Fruit fly (Drosophila melanogaster) whole organism, embryonic: ENCODE results near the gene Atg8b.
A peak's percentile ranks its signal among the peaks of the same experiment; 100 is the strongest.

ENCODE experiments used
- B-H2 ChIP-seq: fragments of 200-800 bp; sonication (Bioruptor generic); optimal IDR thresholded peaks from 2 replicates; lab custom pipeline; 2018; ENCODE audit warnings: missing biosample characterization, mild to moderate bottlenecking, missing genetic modification characterization
- CG10565 ChIP-seq: fragments of 200-800 bp; sonication (Bioruptor generic); optimal IDR thresholded peaks from 3 replicates; lab custom pipeline; 2016; ENCODE audit warnings: missing biosample characterization, mild to moderate bottlenecking, missing genetic modification characterization
- CG10959 ChIP-seq: fragments of 200-800 bp; sonication (Bioruptor generic); IDR thresholded peaks from 2 replicates; pipeline ENCODE4 v1.3.6; 2022; ENCODE audit warnings: missing biosample characterization, missing genetic modification characterization
- CG12104 ChIP-seq: fragments of 200-800 bp; sonication (Bioruptor generic); optimal IDR thresholded peaks from 3 replicates; lab custom pipeline; 2016; ENCODE audit warnings: missing biosample characterization, missing genetic modification characterization
- CG14965 ChIP-seq: fragments of 200-800 bp; sonication (Bioruptor generic); optimal IDR thresholded peaks from 2 replicates; lab custom pipeline; 2016; ENCODE audit warnings: missing biosample characterization, missing genetic modification characterization, borderline replicate concordance
- CG15514 ChIP-seq: fragments of 200-800 bp; sonication (Bioruptor generic); optimal IDR thresholded peaks from 3 replicates; lab custom pipeline; 2017; ENCODE audit warnings: missing biosample characterization, missing genetic modification characterization, mild to moderate bottlenecking, moderate library complexity, missing genetic modification reagents
- CG2199 ChIP-seq: fragments of 200-800 bp; sonication (Bioruptor generic); IDR thresholded peaks from 3 replicates; pipeline ENCODE4 v1.3.6; 2022; ENCODE audit warnings: missing biosample characterization, missing genetic modification characterization
- CG2712 ChIP-seq: fragments of 200-800 bp; optimal IDR thresholded peaks from 3 replicates; lab custom pipeline; 2019; ENCODE audit warnings: missing biosample characterization, mild to moderate bottlenecking, missing genetic modification characterization, moderate library complexity
- CG30403 ChIP-seq: fragments of 200-800 bp; sonication (Bioruptor generic); optimal IDR thresholded peaks from 3 replicates; lab custom pipeline; 2016; ENCODE audit warnings: missing biosample characterization, missing genetic modification characterization
- CG31388 ChIP-seq: fragments of 200-800 bp; sonication (Bioruptor generic); optimal IDR thresholded peaks from 2 replicates; lab custom pipeline; 2016; ENCODE audit warnings: missing biosample characterization, missing genetic modification characterization
- CG32772 ChIP-seq: fragments of 200-800 bp; sonication (Bioruptor generic); IDR thresholded peaks from 2 replicates; pipeline ENCODE4 v1.3.6; 2022; ENCODE audit warnings: missing biosample characterization, missing genetic modification characterization
- CG42726 ChIP-seq: fragments of 200-800 bp; sonication (Bioruptor generic); IDR thresholded peaks from 2 replicates; pipeline ENCODE4 v1.3.6; 2022; ENCODE audit warnings: missing biosample characterization, missing genetic modification characterization; ENCODE audit not compliant: partially characterized antibody
- CG43689 ChIP-seq: fragments of 200-800 bp; sonication (Bioruptor generic); IDR thresholded peaks from 2 replicates; pipeline ENCODE4 v1.3.6; 2022; ENCODE audit warnings: missing biosample characterization, missing genetic modification characterization
- CG4820 ChIP-seq: fragments of 200-800 bp; sonication (Bioruptor generic); optimal IDR thresholded peaks from 3 replicates; lab custom pipeline; 2016; ENCODE audit warnings: missing biosample characterization, missing genetic modification characterization
- CG6791 ChIP-seq: fragments of 200-800 bp; sonication (Bioruptor generic); IDR thresholded peaks from 3 replicates; pipeline ENCODE4 v1.3.6; 2022; ENCODE audit warnings: missing biosample characterization, missing genetic modification characterization; ENCODE audit not compliant: partially characterized antibody
- CG8944 ChIP-seq: fragments of 200-800 bp; sonication (Bioruptor generic); optimal IDR thresholded peaks from 3 replicates; lab custom pipeline; 2016; ENCODE audit warnings: missing biosample characterization, missing genetic modification characterization
- CG9727 ChIP-seq: fragments of 200-800 bp; sonication (Bioruptor generic); optimal IDR thresholded peaks from 3 replicates; lab custom pipeline; 2017; ENCODE audit warnings: missing biosample characterization, mild to moderate bottlenecking, missing genetic modification characterization
- CG9817 ChIP-seq: fragments of 200-800 bp; sonication (Bioruptor generic); optimal IDR thresholded peaks from 2 replicates; lab custom pipeline; 2018; ENCODE audit warnings: missing biosample characterization, mild to moderate bottlenecking, missing genetic modification characterization, moderate library complexity
- CoRest ChIP-seq: fragments of 200-800 bp; sonication (Bioruptor generic); optimal IDR thresholded peaks from 3 replicates; lab custom pipeline; 2018; ENCODE audit warnings: missing biosample characterization, mild to moderate bottlenecking, missing genetic modification characterization, moderate library complexity
- Dip3 ChIP-seq: fragments of 200-800 bp; sonication (Bioruptor generic); optimal IDR thresholded peaks from 3 replicates; lab custom pipeline; 2016; ENCODE audit warnings: missing biosample characterization, missing genetic modification characterization
- H2.0 ChIP-seq: fragments of 200-800 bp; sonication (Bioruptor generic); IDR thresholded peaks from 2 replicates; pipeline ENCODE4 v1.3.6; 2022; ENCODE audit warnings: missing biosample characterization, missing genetic modification characterization
- HLH3B ChIP-seq: fragments of 200-800 bp; sonication (Bioruptor generic); IDR thresholded peaks from 2 replicates; pipeline ENCODE4 v1.3.6; 2022; ENCODE audit warnings: missing biosample characterization, missing genetic modification characterization
- HLH4C ChIP-seq: fragments of 200-800 bp; sonication (Bioruptor generic); IDR thresholded peaks from 3 replicates; pipeline ENCODE4 v1.3.6; 2022; ENCODE audit warnings: missing biosample characterization, missing genetic modification characterization; ENCODE audit not compliant: partially characterized antibody
- Hr78 ChIP-seq, 2 experiments: fragments of 200-800 bp in 1 of 2; fragments of >200 bp in 1 of 2; sonication (Bioruptor generic) in 1 of 2; optimal IDR thresholded peaks; 2 replicates each; lab custom pipeline; 2017 to 2019; ENCODE audit warnings: missing biosample characterization in 2 of 2, missing genetic modification characterization in 2 of 2, mild to moderate bottlenecking in 1 of 2, moderate library complexity in 1 of 2
- NC2β ChIP-seq: fragments of 200-800 bp; sonication (Bioruptor generic); optimal IDR thresholded peaks from 2 replicates; lab custom pipeline; 2016; ENCODE audit warnings: missing biosample characterization, missing genetic modification characterization
- Neu2 ChIP-seq: fragments of 200-800 bp; sonication (Bioruptor generic); optimal IDR thresholded peaks from 3 replicates; lab custom pipeline; 2016; ENCODE audit warnings: missing biosample characterization, missing genetic modification characterization, borderline replicate concordance
- Ssrp ChIP-seq: fragments of 200-800 bp; sonication (Bioruptor generic); optimal IDR thresholded peaks from 2 replicates; lab custom pipeline; 2018; ENCODE audit warnings: missing biosample characterization, mild to moderate bottlenecking, missing genetic modification characterization, moderate library complexity
- Trl ChIP-seq, 3 experiments: fragments of >200 bp in 2 of 3; fragments of 200-800 bp in 1 of 3; sonication (Bioruptor generic) in 1 of 3; optimal IDR thresholded peaks; 2 replicates in 1 of 3; 3 replicates in 2 of 3; lab custom pipeline; 2016 to 2017; ENCODE audit warnings: missing biosample characterization in 1 of 3, missing genetic modification characterization in 1 of 3
- ac ChIP-seq: fragments of 200-800 bp; sonication (Bioruptor generic); optimal IDR thresholded peaks from 3 replicates; lab custom pipeline; 2017; ENCODE audit warnings: missing biosample characterization, mild to moderate bottlenecking, missing genetic modification characterization
- bcd ChIP-seq: fragments of 200-800 bp; sonication (Bioruptor generic); optimal IDR thresholded peaks from 2 replicates; lab custom pipeline; 2017; ENCODE audit warnings: missing biosample characterization, mild to moderate bottlenecking, missing genetic modification characterization
- chinmo ChIP-seq: fragments of 200-800 bp; sonication (Bioruptor generic); IDR thresholded peaks from 4 replicates; pipeline ENCODE4 v1.3.6; 2022; ENCODE audit warnings: missing biosample characterization, missing genetic modification characterization; ENCODE audit not compliant: partially characterized antibody
- chm ChIP-seq: fragments of 200-800 bp; sonication (Bioruptor generic); IDR thresholded peaks from 2 replicates; pipeline ENCODE4 v1.3.6; 2022; ENCODE audit warnings: missing biosample characterization, missing genetic modification characterization
- gcm ChIP-seq: fragments of 200-800 bp; sonication (Bioruptor generic); optimal IDR thresholded peaks from 2 replicates; lab custom pipeline; 2019; ENCODE audit warnings: missing biosample characterization, mild to moderate bottlenecking, missing genetic modification characterization, moderate library complexity
- gfzf ChIP-seq: fragments of 200-800 bp; sonication (Bioruptor generic); optimal IDR thresholded peaks from 2 replicates; lab custom pipeline; 2016; ENCODE audit warnings: missing biosample characterization, mild to moderate bottlenecking, missing genetic modification characterization, moderate library complexity
- jing ChIP-seq: fragments of 200-800 bp; sonication (Bioruptor generic); optimal IDR thresholded peaks from 2 replicates; lab custom pipeline; 2018; ENCODE audit warnings: missing biosample characterization, mild to moderate bottlenecking, missing genetic modification characterization
- ken ChIP-seq: fragments of 200-800 bp; sonication (Bioruptor generic); IDR thresholded peaks from 3 replicates; pipeline ENCODE4 v1.3.6; 2022; ENCODE audit warnings: missing biosample characterization, missing genetic modification characterization
- maf-S ChIP-seq: fragments of 200-800 bp; sonication (Bioruptor generic); optimal IDR thresholded peaks from 2 replicates; lab custom pipeline; 2016; ENCODE audit warnings: missing biosample characterization, missing genetic modification characterization
- mam ChIP-seq: fragments of 200-800 bp; sonication (Bioruptor generic); optimal IDR thresholded peaks from 3 replicates; lab custom pipeline; 2016; ENCODE audit warnings: missing biosample characterization, missing genetic modification characterization
- peb ChIP-seq: fragments of 200-800 bp; sonication (Bioruptor generic); IDR thresholded peaks from 2 replicates; pipeline ENCODE4 v1.3.6; 2022; ENCODE audit warnings: missing biosample characterization, missing genetic modification characterization
- pros ChIP-seq: fragments of 200-800 bp; sonication (Bioruptor generic); optimal IDR thresholded peaks from 3 replicates; lab custom pipeline; 2019; ENCODE audit warnings: missing biosample characterization, mild to moderate bottlenecking, missing genetic modification characterization, moderate library complexity
- wek ChIP-seq: fragments of 200-800 bp; sonication (Bioruptor generic); optimal IDR thresholded peaks from 3 replicates; lab custom pipeline; 2018; ENCODE audit warnings: missing biosample characterization, mild to moderate bottlenecking, missing genetic modification characterization, moderate library complexity

Atg8b gene

dm6 chr3R:17681611-17682243 lies 43.1 kb downstream of the Atg8b start (continued):
- TF ChIP-seq gcm (GFP tag; lab: Kevin White, UChicago) (peak; percentile 42), CG8944 (no peak), CG2199 (no peak), CG4820 (no peak), chinmo (GFP tag; lab: Robert Waterston, UW) (no peak), B-H2 (GFP tag; lab: Kevin White, UChicago) (no peak), Dip3 (GFP tag; lab: Kevin White, UChicago) (no peak), CG10959 (GFP tag; lab: Robert Waterston, UW) (no peak), CG43689 (GFP tag; lab: Robert Waterston, UW) (no peak), CG12104 (no peak), CG9817 (tag; lab: Kevin White, UChicago) (no peak), HLH4C (GFP tag; lab: Robert Waterston, UW) (no peak), peb (GFP tag; lab: Robert Waterston, UW) (no peak), mam (GFP tag; lab: Kevin White, UChicago) (no peak), maf-S (GFP tag; lab: Kevin White, UChicago) (no peak), NC2β (GFP tag; lab: Kevin White, UChicago) (no peak), ac (GFP tag; lab: Kevin White, UChicago) (no peak), CG9727 (no peak), CG42726 (GFP tag; lab: Robert Waterston, UW) (no peak), pros (GFP tag; lab: Kevin White, UChicago) (peak; percentile 77), CoRest (tag; lab: Kevin White, UChicago) (no peak), jing (GFP tag; lab: Kevin White, UChicago) (no peak), ken (GFP tag; lab: Robert Waterston, UW) (no peak), Trl (optimal IDR thresholded peaks at IDR 0.05; lab: Kevin White, UChicago) (peak; percentile 43 to 57), Trl (GFP tag; optimal IDR thresholded peaks at IDR 0.05; lab: Kevin White, UChicago) (no peak), CG15514 (GFP tag; lab: Kevin White, UChicago) (no peak), CG30403 (GFP tag; lab: Kevin White, UChicago) (no peak), Hr78 (GFP tag; optimal IDR thresholded peaks at IDR 0.05; lab: Kevin White, UChicago) (peak in 1 of 2 experiments; percentile 66), CG32772 (GFP tag; lab: Robert Waterston, UW) (no peak), Neu2 (peak; percentile 84), CG6791 (GFP tag; lab: Robert Waterston, UW) (no peak), CG10565 (GFP tag; lab: Kevin White, UChicago) (no peak), CG2712 (tag; lab: Kevin White, UChicago) (no peak), CG14965 (GFP tag; lab: Kevin White, UChicago) (no peak), wek (no peak), H2.0 (GFP tag; lab: Robert Waterston, UW) (no peak), chm (no peak), Ssrp (tag; lab: Kevin White, UChicago) (peak; percentile 8), bcd (GFP tag; lab: Kevin White, UChicago) (no peak), CG31388 (GFP tag; lab: Kevin White, UChicago) (no peak), HLH3B (GFP tag; lab: Robert Waterston, UW) (no peak), gfzf (GFP tag; lab: Kevin White, UChicago) (no peak)
